Worm (Caenorhabditis elegans): ENCODE measurements around the gene ZK180.5.

DNA sequence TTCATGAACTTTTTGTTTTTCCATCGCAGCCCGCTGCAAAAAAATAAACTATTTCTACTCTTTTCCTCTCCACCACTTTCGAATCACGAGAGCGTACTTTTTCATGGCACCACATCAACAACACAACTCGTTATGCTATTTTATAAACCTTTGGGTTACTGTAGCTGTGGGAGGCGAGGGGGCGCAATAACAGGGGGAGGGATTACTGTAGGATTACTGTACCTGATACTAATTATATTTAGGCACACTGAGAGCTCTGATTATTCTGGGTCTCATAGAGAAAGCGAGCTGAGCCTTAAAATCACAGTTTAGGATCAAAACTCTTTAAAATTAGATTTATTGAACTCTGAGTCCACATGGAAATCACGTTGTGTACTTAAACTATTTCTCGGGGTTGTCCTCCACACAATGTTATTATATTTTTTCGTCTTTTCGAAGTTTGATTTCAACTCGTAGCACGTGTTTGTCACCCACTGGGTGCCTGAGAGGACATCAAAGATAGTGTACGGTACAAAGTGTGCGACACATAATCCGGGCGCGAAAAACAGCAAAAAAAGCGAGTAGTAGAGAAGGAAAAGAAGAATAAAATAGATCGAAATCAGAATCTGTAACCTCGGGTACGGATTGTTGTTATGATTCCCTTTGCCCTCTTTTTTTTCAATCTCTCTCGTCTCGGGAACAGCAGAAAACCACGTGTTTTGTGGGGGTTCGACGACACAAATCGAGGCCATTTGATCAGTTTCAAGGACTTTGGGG is 44.4 kb downstream of the ZK180.5 start:
- TF ChIP-seq unc-62 (GFP tag; optimal IDR thresholded peaks at IDR 0.05) (no peak), mef-2 (tag; optimal IDR thresholded peaks at IDR 0.05) (no peak), nhr-71 (tag; optimal IDR thresholded peaks at IDR 0.05) (peak; percentile 77), ama-1 (optimal IDR thresholded peaks at IDR 0.05) (peak; percentile 36), nhr-76 (tag; optimal IDR thresholded peaks at IDR 0.05) (no peak)

Data from whole organism, L1 larva.